Fruit fly (Drosophila melanogaster): ENCODE data around the gene CG17258.

The CG17258 gene

dm6 chr2L:3003399-3003798 is 31.7 kb downstream of the CG17258 start (continued):
- TF ChIP-seq Fer1 (GFP tag; optimal IDR thresholded peaks at IDR 0.05) (peak; percentile 8), seq (GFP tag; IDR thresholded peaks at IDR 0.05) (0 out of 2 replicates have a peak, but pooled peaks have one; percentile 20), B-H1 (GFP tag; IDR thresholded peaks at IDR 0.05) (no peak), jing (GFP tag; optimal IDR thresholded peaks at IDR 0.05) (peak; percentile 31), Dref (GFP tag; IDR thresholded peaks at IDR 0.05) (no peak), sens (GFP tag) (peak; percentile 92), CG17829 (tag; optimal IDR thresholded peaks at IDR 0.05) (peak; percentile 27), twi (tag; optimal IDR thresholded peaks at IDR 0.05) (no peak), otp (GFP tag; IDR thresholded peaks at IDR 0.05) (peak; percentile 58; the same call in 1 of the 3 replicates), ara (GFP tag; IDR thresholded peaks at IDR 0.05) (peak; percentile 46; the same call in 1 of the 2 replicates), CG10321 (GFP tag; IDR thresholded peaks at IDR 0.05) (peak; percentile 19; the same call in 1 of the 2 replicates), knrl (GFP tag; IDR thresholded peaks at IDR 0.05; ENCODE audit: partially characterized antibody) (no peak), lmd (GFP tag; IDR thresholded peaks at IDR 0.05) (peak; percentile 54), Side (GFP tag; optimal IDR thresholded peaks at IDR 0.05) (no peak), nerfin-1 (tag; optimal IDR thresholded peaks at IDR 0.05) (peak; percentile 52), Sox100B (GFP tag; optimal IDR thresholded peaks at IDR 0.05) (peak; percentile 75), gcm (GFP tag; optimal IDR thresholded peaks at IDR 0.05) (peak; percentile 50), Atf3 (GFP tag; optimal IDR thresholded peaks at IDR 0.05) (no peak), Ptx1 (GFP tag; IDR thresholded peaks at IDR 0.05) (peak; percentile 68), dimm (GFP tag; IDR thresholded peaks at IDR 0.05) (no peak), cas (GFP tag; IDR thresholded peaks at IDR 0.05) (no peak), Dad (GFP tag; optimal IDR thresholded peaks at IDR 0.05) (no peak), Bteb2 (GFP tag; optimal IDR thresholded peaks at IDR 0.05) (no peak), chinmo (GFP tag; IDR thresholded peaks at IDR 0.05; ENCODE audit: partially characterized antibody) (no peak), ATbp (GFP tag; optimal IDR thresholded peaks at IDR 0.05) (peak; percentile 85), jigr1 (GFP tag; IDR thresholded peaks at IDR 0.05) (no peak), btn (GFP tag; optimal IDR thresholded peaks at IDR 0.05) (peak; percentile 30), CG5245 (GFP tag; optimal IDR thresholded peaks at IDR 0.05) (no peak), salm (tag; optimal IDR thresholded peaks at IDR 0.05) (peak; percentile 11), CG12942 (GFP tag; optimal IDR thresholded peaks at IDR 0.05) (peak; percentile 25), CG3163 (GFP tag; optimal IDR thresholded peaks at IDR 0.05) (no peak), CG10209 (GFP tag; optimal IDR thresholded peaks at IDR 0.05) (peak; percentile 40), stc (GFP tag; IDR thresholded peaks at IDR 0.05) (peak; percentile 67), CG2120 (GFP tag; optimal IDR thresholded peaks at IDR 0.05) (no peak), ase (GFP tag; IDR thresholded peaks at IDR 0.05) (no peak), CG15601 (tag; optimal IDR thresholded peaks at IDR 0.05) (peak; percentile 64), ro (GFP tag; IDR thresholded peaks at IDR 0.05) (no peak), CG13296 (GFP tag; optimal IDR thresholded peaks at IDR 0.05) (peak; percentile 5), corto (GFP tag; optimal IDR thresholded peaks at IDR 0.05) (no peak), CG11504 (tag; optimal IDR thresholded peaks at IDR 0.05) (peak; percentile 81), CG15269 (tag; optimal IDR thresholded peaks at IDR 0.05) (peak; percentile 59), fru (optimal IDR thresholded peaks at IDR 0.05) (no peak), CG32767 (GFP tag; IDR thresholded peaks at IDR 0.05) (0 out of 2 replicates have a peak, but pooled peaks have one; percentile 13), Xbp1 (GFP tag; optimal IDR thresholded peaks at IDR 0.05) (peak; percentile 33), CG12391 (tag; optimal IDR thresholded peaks at IDR 0.05) (peak; percentile 53), grn (GFP tag; optimal IDR thresholded peaks at IDR 0.05) (no peak), CG7556 (GFP tag; optimal IDR thresholded peaks at IDR 0.05) (peak; percentile 41), org-1 (GFP tag; optimal IDR thresholded peaks at IDR 0.05) (peak; percentile 8), phol (tag; optimal IDR thresholded peaks at IDR 0.05) (peak; percentile 66), Xrp1 (GFP tag; IDR thresholded peaks at IDR 0.05) (peak; percentile 40; the same call in 1 of the 2 replicates), CoRest (tag; optimal IDR thresholded peaks at IDR 0.05) (peak; percentile 54), CG9437 (GFP tag; optimal IDR thresholded peaks at IDR 0.05) (peak; percentile 40)
